Worm (Caenorhabditis elegans) whole organism, L4/young adult: ENCODE data around the gene unc-53.

Experiments used
- W03F9.2 ChIP-seq: fragments of 150-350 bp; optimal IDR thresholded peaks from 2 replicates; lab custom pipeline; 2014; ENCODE audit warnings: missing biosample characterization, missing genetic modification characterization
- him-1 ChIP-seq: sonication (generic microtip); optimal IDR thresholded peaks from 2 replicates; lab custom pipeline; 2016; ENCODE audit warnings: missing genotype, missing genetic modification reagents, missing genetic modification characterization, missing compliant biosample characterization

DNA sequence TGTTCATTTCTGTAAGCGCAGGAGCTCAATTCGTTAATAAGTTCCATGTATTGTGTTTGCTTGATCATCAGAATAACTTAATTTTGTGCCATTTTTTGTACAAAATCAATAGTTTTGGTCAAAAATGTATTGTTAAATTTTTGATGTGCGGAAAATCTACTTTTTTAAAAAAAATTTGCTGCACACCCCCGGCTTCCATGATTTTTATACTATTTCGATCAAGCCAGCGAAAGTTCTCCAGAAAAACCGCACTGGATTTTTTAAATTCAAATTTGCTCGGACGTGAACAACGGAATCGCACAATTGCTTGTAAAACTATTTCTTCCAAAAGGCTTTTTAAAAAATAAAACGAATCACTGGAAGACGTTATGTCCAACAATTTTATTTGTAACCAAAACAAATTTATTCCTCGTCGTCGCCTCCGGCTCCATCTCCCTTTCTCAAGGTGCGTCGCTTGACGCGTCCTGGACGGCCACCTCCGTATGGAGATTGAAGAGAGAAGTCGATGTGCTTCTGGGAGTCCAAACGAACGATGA, 35.9 kb upstream of the unc-53 start:
- no peak for TF ChIP-seq W03F9.2 (tag; lab: Kevin White, UChicago)
- TF ChIP-seq him-1, result no peak
